Worm (Caenorhabditis elegans) whole organism, midembryonic: ENCODE results near the gene spp-9.

Experiments
- T22C8.4 ChIP-seq: fragments of 200-800 bp; sonication (Bioruptor generic); IDR thresholded peaks from 2 replicates; pipeline ENCODE4 v1.3.6; 2022; ENCODE audit warnings: missing genetic modification characterization, missing compliant biosample characterization
- cog-1 ChIP-seq: sonication (generic microtip); optimal IDR thresholded peaks from 2 replicates; lab custom pipeline; 2016; ENCODE audit warnings: missing genetic modification characterization, missing compliant biosample characterization
- flt-1 ChIP-seq: fragments of 200-800 bp; sonication (Bioruptor generic); IDR thresholded peaks from 2 replicates; pipeline ENCODE4 v1.3.6; 2022; ENCODE audit warnings: missing genetic modification characterization, missing compliant biosample characterization
- klf-2 ChIP-seq: fragments of 200-800 bp; sonication (Bioruptor generic); conservative IDR thresholded peaks from 2 replicates; pipeline ENCODE4 v1.3.6; 2022; ENCODE audit warnings: missing genetic modification reagents, missing genetic modification characterization, missing compliant biosample characterization
- med-1 ChIP-seq: sonication (generic microtip); optimal IDR thresholded peaks from 2 replicates; lab custom pipeline; 2017; ENCODE audit warnings: missing genetic modification characterization, mild to moderate bottlenecking, missing compliant biosample characterization, antibody characterized with exemption, missing genetic modification reagents; ENCODE audit not compliant: insufficient read depth
- ref-1 ChIP-seq: fragments of 200-800 bp; sonication (Bioruptor generic); conservative IDR thresholded peaks from 2 replicates; pipeline ENCODE4 v1.3.6; 2022; ENCODE audit warnings: missing genetic modification reagents, missing genetic modification characterization, missing compliant biosample characterization
- tab-1 ChIP-seq: fragments of 200-800 bp; sonication (Bioruptor generic); IDR thresholded peaks from 2 replicates; pipeline ENCODE4 v1.3.6; 2022; ENCODE audit warnings: missing genetic modification characterization, missing compliant biosample characterization
- ztf-29 ChIP-seq: fragments of 200-800 bp; sonication (Bioruptor generic); IDR thresholded peaks from 2 replicates; pipeline ENCODE4 v1.3.6; 2022; ENCODE audit warnings: missing genetic modification reagents, missing genetic modification characterization, missing compliant biosample characterization

- no peak for TF ChIP-seq klf-2 (GFP tag; lab: Robert Waterston, UW)
- TF ChIP-seq flt-1 (GFP tag; lab: Robert Waterston, UW): no peak
- no peak for TF ChIP-seq tab-1 (GFP tag; lab: Robert Waterston, UW)
- no peak for TF ChIP-seq ref-1 (GFP tag; lab: Robert Waterston, UW)
- no peak for TF ChIP-seq cog-1 (tag; lab: Kevin White, UChicago)
- TF ChIP-seq T22C8.4 (GFP tag; lab: Robert Waterston, UW): no peak
- no peak for TF ChIP-seq ztf-29 (GFP tag; lab: Robert Waterston, UW)
- TF ChIP-seq med-1 (GFP tag; lab: Kevin White, UChicago): no peak
Measured at ce11 chrX:11471893-11472292, 15.7 kb upstream of the spp-9 start.
